Worm (Caenorhabditis elegans) whole organism, L4/young adult: ENCODE measurements around the gene srg-2.

Source experiments
- dao-5 ChIP-seq: sonication (generic microtip); optimal IDR thresholded peaks from 2 replicates; lab custom pipeline; 2016; ENCODE audit warnings: missing genotype, missing genetic modification characterization, moderate library complexity, missing compliant biosample characterization
- him-1 ChIP-seq: sonication (generic microtip); optimal IDR thresholded peaks from 2 replicates; lab custom pipeline; 2016; ENCODE audit warnings: missing genotype, missing genetic modification reagents, missing genetic modification characterization, missing compliant biosample characterization

DNA sequence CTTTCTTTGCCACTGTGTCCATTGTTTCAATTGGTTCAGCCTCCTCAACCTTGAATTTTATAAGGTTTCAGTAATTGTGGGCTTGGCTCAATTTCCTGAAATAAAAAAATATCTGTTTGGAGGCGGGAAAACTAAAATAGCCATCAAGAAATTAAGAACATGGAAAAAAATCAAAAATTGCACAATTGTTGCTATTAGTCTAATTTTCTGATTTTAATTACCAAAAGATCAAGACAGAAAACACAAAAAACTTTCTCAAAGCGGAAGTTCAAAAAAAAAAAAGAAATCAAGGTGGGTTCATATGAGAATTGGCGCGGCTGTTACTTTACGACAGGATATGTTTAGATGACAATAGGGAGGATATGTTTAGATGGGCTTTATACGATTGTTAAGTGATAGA is 29.1 kb downstream of the srg-2 start, which contains the start of gene esyt-2:
- TF ChIP-seq dao-5 (tag; lab: Kevin White, UChicago) (no peak), him-1 (tag; lab: Kevin White, UChicago) (no peak)
